Fruit fly (Drosophila melanogaster) whole organism, embryonic: Measurements from ENCODE around the gene CG31804.

Experiments used
- Blimp-1 ChIP-seq: fragments of 200-800 bp; sonication (Bioruptor generic); optimal IDR thresholded peaks from 3 replicates; lab custom pipeline; 2018; ENCODE audit warnings: missing biosample characterization, missing genetic modification characterization, mild to moderate bottlenecking, moderate library complexity, missing genetic modification reagents
- CG12744 ChIP-seq: fragments of 200-800 bp; sonication (Bioruptor generic); optimal IDR thresholded peaks from 2 replicates; lab custom pipeline; 2016; ENCODE audit warnings: missing biosample characterization, missing genetic modification characterization
- CG14710 ChIP-seq: fragments of 200-800 bp; sonication (Bioruptor generic); optimal IDR thresholded peaks from 3 replicates; lab custom pipeline; 2019; ENCODE audit warnings: missing biosample characterization, mild to moderate bottlenecking, missing genetic modification characterization, moderate library complexity
- CG15011 ChIP-seq: fragments of 200-800 bp; sonication (Bioruptor generic); optimal IDR thresholded peaks from 3 replicates; lab custom pipeline; 2018; ENCODE audit warnings: missing biosample characterization, mild to moderate bottlenecking, missing genetic modification characterization
- CG15269 ChIP-seq: fragments of 200-800 bp; sonication (Bioruptor generic); optimal IDR thresholded peaks from 2 replicates; lab custom pipeline; 2018; ENCODE audit warnings: missing biosample characterization, mild to moderate bottlenecking, missing genetic modification characterization, moderate library complexity
- CG17186 ChIP-seq: fragments of 200-800 bp; sonication (Bioruptor generic); optimal IDR thresholded peaks from 3 replicates; lab custom pipeline; 2017; ENCODE audit warnings: missing biosample characterization, missing genetic modification reagents, missing genetic modification characterization
- CG17912 ChIP-seq: fragments of 200-800 bp; sonication (Bioruptor generic); optimal IDR thresholded peaks from 2 replicates; lab custom pipeline; 2018; ENCODE audit warnings: missing biosample characterization, mild to moderate bottlenecking, missing genetic modification characterization
- CG2875 ChIP-seq: fragments of 200-800 bp; sonication (Bioruptor generic); optimal IDR thresholded peaks from 2 replicates; lab custom pipeline; 2017; ENCODE audit warnings: missing biosample characterization, mild to moderate bottlenecking, missing genetic modification characterization, missing genetic modification reagents
- CG4404 ChIP-seq: fragments of 200-800 bp; sonication (Bioruptor generic); IDR thresholded peaks from 2 replicates; pipeline ENCODE4 v1.3.6; 2022; ENCODE audit warnings: missing biosample characterization, missing genetic modification characterization
- CG4617 ChIP-seq: fragments of 200-800 bp; sonication (Bioruptor generic); optimal IDR thresholded peaks from 3 replicates; lab custom pipeline; 2016; ENCODE audit warnings: missing biosample characterization, missing genetic modification characterization, borderline replicate concordance
- CG4707 ChIP-seq: fragments of 200-800 bp; sonication (Bioruptor generic); optimal IDR thresholded peaks from 2 replicates; lab custom pipeline; 2018; ENCODE audit warnings: missing biosample characterization, mild to moderate bottlenecking, missing genetic modification characterization, moderate library complexity
- CG6813 ChIP-seq: fragments of 200-800 bp; sonication (Bioruptor generic); optimal IDR thresholded peaks from 2 replicates; lab custom pipeline; 2017; ENCODE audit warnings: missing biosample characterization, missing genetic modification characterization, mild to moderate bottlenecking, moderate library complexity, missing genetic modification reagents
- CG7839 ChIP-seq: fragments of 200-800 bp; sonication (Bioruptor generic); optimal IDR thresholded peaks from 3 replicates; lab custom pipeline; 2018; ENCODE audit warnings: missing biosample characterization, mild to moderate bottlenecking, missing genetic modification characterization, moderate library complexity
- CoRest ChIP-seq: fragments of 200-800 bp; sonication (Bioruptor generic); optimal IDR thresholded peaks from 3 replicates; lab custom pipeline; 2018; ENCODE audit warnings: missing biosample characterization, mild to moderate bottlenecking, missing genetic modification characterization, moderate library complexity
- Fer1 ChIP-seq: fragments of 200-800 bp; sonication (Bioruptor generic); optimal IDR thresholded peaks from 2 replicates; lab custom pipeline; 2017; ENCODE audit warnings: missing biosample characterization, mild to moderate bottlenecking, missing genetic modification characterization
- HmgD ChIP-seq: fragments of 200-800 bp; sonication (Bioruptor generic); optimal IDR thresholded peaks from 3 replicates; lab custom pipeline; 2016; ENCODE audit warnings: missing biosample characterization, missing genetic modification characterization
- Hr3 ChIP-seq: fragments of 200-800 bp; sonication (Bioruptor generic); optimal IDR thresholded peaks from 3 replicates; lab custom pipeline; 2016; ENCODE audit warnings: missing biosample characterization, missing genetic modification characterization
- Jarid2 ChIP-seq: fragments of 200-800 bp; sonication (Bioruptor generic); optimal IDR thresholded peaks from 3 replicates; lab custom pipeline; 2017; ENCODE audit warnings: mild to moderate bottlenecking, missing biosample characterization, missing genetic modification reagents, missing genetic modification characterization
- Lim3 ChIP-seq: fragments of 200-800 bp; sonication (Bioruptor generic); IDR thresholded peaks from 2 replicates; pipeline ENCODE4 v1.3.6; 2022; ENCODE audit warnings: missing biosample characterization, missing genetic modification characterization
- Meics ChIP-seq: fragments of 200-800 bp; sonication (Bioruptor generic); optimal IDR thresholded peaks from 2 replicates; lab custom pipeline; 2017; ENCODE audit warnings: missing biosample characterization, mild to moderate bottlenecking, missing genetic modification characterization
- Optix ChIP-seq: fragments of 200-800 bp; sonication (Bioruptor generic); IDR thresholded peaks from 3 replicates; pipeline ENCODE4 v1.3.6; 2022; ENCODE audit warnings: missing biosample characterization, missing genetic modification characterization
- Ptx1 ChIP-seq: fragments of 200-800 bp; sonication (Bioruptor generic); IDR thresholded peaks from 2 replicates; pipeline ENCODE4 v1.3.6; 2022; ENCODE audit warnings: missing biosample characterization, missing genetic modification characterization
- Scr ChIP-seq: fragments of 200-800 bp; sonication (Bioruptor generic); IDR thresholded peaks from 2 replicates; pipeline ENCODE4 v1.3.6; 2022; ENCODE audit warnings: missing biosample characterization, missing genetic modification characterization; ENCODE audit not compliant: partially characterized antibody
- Sox102F ChIP-seq: fragments of 200-800 bp; sonication (Bioruptor generic); optimal IDR thresholded peaks from 2 replicates; lab custom pipeline; 2018; ENCODE audit warnings: missing biosample characterization, mild to moderate bottlenecking, missing genetic modification characterization, moderate library complexity
- Sry-β ChIP-seq: fragments of 200-800 bp; sonication (Bioruptor generic); optimal IDR thresholded peaks from 2 replicates; lab custom pipeline; 2018; ENCODE audit warnings: missing biosample characterization, mild to moderate bottlenecking, missing genetic modification characterization, moderate library complexity
- Sry-δ ChIP-seq: fragments of 200-800 bp; sonication (Bioruptor generic); optimal IDR thresholded peaks from 2 replicates; lab custom pipeline; 2016; ENCODE audit warnings: missing biosample characterization, missing genetic modification characterization
- Taf1 ChIP-seq: fragments of 200-800 bp; sonication (Bioruptor generic); IDR thresholded peaks from 2 replicates; pipeline ENCODE4 v1.3.6; 2022; ENCODE audit warnings: missing biosample characterization, missing genetic modification characterization
- ato ChIP-seq: fragments of 200-800 bp; sonication (Bioruptor generic); IDR thresholded peaks from 2 replicates; pipeline ENCODE4 v1.3.6; 2022; ENCODE audit warnings: missing biosample characterization, missing genetic modification characterization; ENCODE audit not compliant: partially characterized antibody
- bowl ChIP-seq: fragments of 200-800 bp; sonication (Bioruptor generic); IDR thresholded peaks from 2 replicates; pipeline ENCODE4 v1.3.6; 2022; ENCODE audit warnings: missing biosample characterization, missing genetic modification characterization
- ci ChIP-seq: fragments of 200-800 bp; sonication (Bioruptor generic); IDR thresholded peaks from 3 replicates; pipeline ENCODE4 v1.3.6; 2022; ENCODE audit warnings: missing biosample characterization, missing genetic modification characterization
- croc ChIP-seq: fragments of 200-800 bp; sonication (Bioruptor generic); conservative IDR thresholded peaks from 3 replicates; pipeline ENCODE4 v1.3.6; 2022; ENCODE audit warnings: missing biosample characterization, missing genetic modification characterization
- crp ChIP-seq, 2 experiments: fragments of 200-800 bp; sonication (Bioruptor generic); optimal IDR thresholded peaks; 2 replicates in 1 of 2; 3 replicates in 1 of 2; lab custom pipeline; 2017; ENCODE audit warnings: missing biosample characterization in 2 of 2, missing genetic modification characterization in 2 of 2, mild to moderate bottlenecking in 1 of 2, moderate library complexity in 1 of 2
- cwo ChIP-seq: fragments of 200-800 bp; sonication (Bioruptor generic); optimal IDR thresholded peaks from 3 replicates; lab custom pipeline; 2017; ENCODE audit warnings: missing biosample characterization, missing genetic modification characterization, mild to moderate bottlenecking, moderate library complexity, missing genetic modification reagents
- danr ChIP-seq: fragments of 200-800 bp; sonication (Bioruptor generic); IDR thresholded peaks from 2 replicates; pipeline ENCODE4 v1.3.6; 2022; ENCODE audit warnings: missing biosample characterization, missing genetic modification characterization
- emc ChIP-seq: fragments of 200-800 bp; sonication (Bioruptor generic); optimal IDR thresholded peaks from 2 replicates; lab custom pipeline; 2016; ENCODE audit warnings: missing biosample characterization, missing genetic modification characterization
- ewg ChIP-seq: fragments of 200-800 bp; sonication (Bioruptor generic); optimal IDR thresholded peaks from 3 replicates; lab custom pipeline; 2017; ENCODE audit warnings: mild to moderate bottlenecking, missing biosample characterization, missing genetic modification reagents, missing genetic modification characterization
- fd64A ChIP-seq: fragments of 200-800 bp; sonication (Bioruptor generic); optimal IDR thresholded peaks from 3 replicates; lab custom pipeline; 2018; ENCODE audit warnings: missing biosample characterization, mild to moderate bottlenecking, missing genetic modification characterization
- fru ChIP-seq: fragments of >200 bp; optimal IDR thresholded peaks from 2 replicates; lab custom pipeline; 2017
- gt ChIP-seq: fragments of 200-800 bp; sonication (Bioruptor generic); IDR thresholded peaks from 2 replicates; pipeline ENCODE4 v1.3.6; 2022; ENCODE audit warnings: missing biosample characterization, missing genetic modification characterization
- jigr1 ChIP-seq: fragments of 200-800 bp; sonication (Bioruptor generic); IDR thresholded peaks from 3 replicates; pipeline ENCODE4 v1.3.6; 2022; ENCODE audit warnings: missing biosample characterization, missing genetic modification characterization
- peb ChIP-seq: fragments of 200-800 bp; sonication (Bioruptor generic); IDR thresholded peaks from 2 replicates; pipeline ENCODE4 v1.3.6; 2022; ENCODE audit warnings: missing biosample characterization, missing genetic modification characterization
- pnt ChIP-seq: fragments of 200-800 bp; sonication (Bioruptor generic); optimal IDR thresholded peaks from 3 replicates; lab custom pipeline; 2016; ENCODE audit warnings: missing biosample characterization, missing genetic modification characterization
- row ChIP-seq: fragments of 200-800 bp; sonication (Bioruptor generic); IDR thresholded peaks from 3 replicates; pipeline ENCODE4 v1.3.6; 2022; ENCODE audit warnings: missing biosample characterization, missing genetic modification characterization
- sima ChIP-seq: fragments of 200-800 bp; sonication (Bioruptor generic); optimal IDR thresholded peaks from 2 replicates; lab custom pipeline; 2016; ENCODE audit warnings: missing biosample characterization, missing genetic modification characterization
- wor ChIP-seq: fragments of 200-800 bp; sonication (Bioruptor generic); IDR thresholded peaks from 2 replicates; pipeline ENCODE4 v1.3.6; 2022; ENCODE audit warnings: missing biosample characterization, missing genetic modification characterization
- zfh2 ChIP-seq: fragments of 200-800 bp; sonication (Bioruptor generic); optimal IDR thresholded peaks from 2 replicates; lab custom pipeline; 2016; ENCODE audit warnings: missing biosample characterization, missing genetic modification characterization

The CG31804 gene

dm6 chr2L:17379844-17380243, 16.5 kb downstream of the CG31804 start (continued):
- peak; percentile 49 for TF ChIP-seq CG7839
- TF ChIP-seq CG17912: peak; percentile 58
- TF ChIP-seq Sox102F (GFP tag; lab: Kevin White, UChicago): peak; percentile 73
- peak; percentile 62 for TF ChIP-seq pnt (GFP tag; lab: Kevin White, UChicago)
- peak; percentile 87 for TF ChIP-seq CG4707 (GFP tag; lab: Kevin White, UChicago)
- no peak for TF ChIP-seq ato (GFP tag; lab: Robert Waterston, UW)
- TF ChIP-seq CoRest: peak; percentile 75
- peak; percentile 8 for TF ChIP-seq cwo (GFP tag; lab: Kevin White, UChicago)
- no peak for TF ChIP-seq CG4404
- TF ChIP-seq Taf1 (GFP tag; lab: Robert Waterston, UW): no peak
- TF ChIP-seq bowl (GFP tag; lab: Robert Waterston, UW): no peak
- peak; percentile 97 for TF ChIP-seq CG2875
- no peak; the same call in 2 of the 3 replicates for TF ChIP-seq croc (GFP tag; lab: Robert Waterston, UW)
- TF ChIP-seq Hr3 (GFP tag; lab: Kevin White, UChicago): no peak
- TF ChIP-seq Lim3: no peak
- no peak for TF ChIP-seq zfh2
- peak; percentile 79 for TF ChIP-seq CG14710 (tag; lab: Kevin White, UChicago)
- TF ChIP-seq Ptx1 (GFP tag; lab: Robert Waterston, UW): peak; percentile 35; the same call in 1 of the 2 replicates
- peak; percentile 92 for TF ChIP-seq ci (GFP tag; lab: Robert Waterston, UW)
- peak; percentile 53 for TF ChIP-seq CG15011 (GFP tag; lab: Kevin White, UChicago)
- TF ChIP-seq CG6813 (GFP tag; lab: Kevin White, UChicago): peak; percentile 87
- no peak for TF ChIP-seq fru
- no peak for TF ChIP-seq Scr (GFP tag; lab: Robert Waterston, UW)
- TF ChIP-seq sima: peak; percentile 13
- no peak for TF ChIP-seq jigr1
- TF ChIP-seq CG17186 (GFP tag; lab: Kevin White, UChicago): peak; percentile 86
- TF ChIP-seq Fer1 (GFP tag; lab: Kevin White, UChicago): peak; percentile 19
- TF ChIP-seq CG12744 (GFP tag; lab: Kevin White, UChicago): peak; percentile 9
- no peak for TF ChIP-seq gt (GFP tag; lab: Robert Waterston, UW)
- peak; percentile 29 for TF ChIP-seq CG15269 (tag; lab: Kevin White, UChicago)
- TF ChIP-seq danr (GFP tag; lab: Robert Waterston, UW): no peak
- TF ChIP-seq peb (GFP tag; lab: Robert Waterston, UW): no peak
- peak; percentile 25 for TF ChIP-seq CG4617 (GFP tag; lab: Kevin White, UChicago)
- TF ChIP-seq Sry-δ (GFP tag; lab: Kevin White, UChicago): peak; percentile 35
- TF ChIP-seq Blimp-1 (GFP tag; lab: Kevin White, UChicago): peak; percentile 86
- TF ChIP-seq emc (GFP tag; lab: Kevin White, UChicago): no peak
- 0 out of 2 replicates have a peak, but pooled peaks have one; percentile 22 for TF ChIP-seq wor

- TF ChIP-seq Meics (peak; percentile 31), crp (GFP tag; optimal IDR thresholded peaks at IDR 0.05; lab: Kevin White, UChicago) (peak in 1 of 2 experiments; percentile 20), ewg (GFP tag; lab: Kevin White, UChicago) (peak; percentile 38), Optix (GFP tag; lab: Robert Waterston, UW) (no peak), HmgD (GFP tag; lab: Kevin White, UChicago) (no peak), Jarid2 (GFP tag; lab: Kevin White, UChicago) (no peak), row (peak; percentile 60), fd64A (GFP tag; lab: Kevin White, UChicago) (no peak), Sry-β (GFP tag; lab: Kevin White, UChicago) (peak; percentile 83)
Measured at dm6 chr2L:17380508-17380907, 17.2 kb downstream of the CG31804 start.
